Fruit fly (Drosophila melanogaster) Kc167 (cell line): Measurements from ENCODE around the gene dimm.
A peak's percentile ranks its signal among the peaks of the same experiment; 100 is the strongest.

Experiments used
- Myc ChIP-seq: fragments of >200 bp; optimal IDR thresholded peaks from 2 replicates; lab custom pipeline; 2017; ENCODE audit warnings: missing external identifiers
- Sin3A ChIP-seq: fragments of >200 bp; optimal IDR thresholded peaks from 2 replicates; lab custom pipeline; 2018; ENCODE audit warnings: missing external identifiers
- h ChIP-seq: fragments of >200 bp; optimal IDR thresholded peaks from 3 replicates; lab custom pipeline; 2018; ENCODE audit warnings: missing external identifiers
- insv ChIP-seq: fragments of >200 bp; optimal IDR thresholded peaks from 3 replicates; lab custom pipeline; 2018; ENCODE audit warnings: missing external identifiers
- psq ChIP-seq: fragments of >200 bp; optimal IDR thresholded peaks from 2 replicates; lab custom pipeline; 2017; ENCODE audit warnings: missing external identifiers
- ttk ChIP-seq: sonication (Bioruptor generic); optimal IDR thresholded peaks from 2 replicates; lab custom pipeline; 2017; ENCODE audit warnings: missing external identifiers

The dimm gene

dm6 chr2L:21331502-21331901 is at the start of gene dimm:
Gene dimm, plus strand, starts transcription at chr2L:21331756.
- TF ChIP-seq Myc (lab: Kevin White, UChicago) (no peak), psq (lab: Kevin White, UChicago) (no peak), ttk (no peak), h (lab: Kevin White, UChicago) (no peak), Sin3A (no peak), insv (lab: Kevin White, UChicago) (no peak)

DNA sequence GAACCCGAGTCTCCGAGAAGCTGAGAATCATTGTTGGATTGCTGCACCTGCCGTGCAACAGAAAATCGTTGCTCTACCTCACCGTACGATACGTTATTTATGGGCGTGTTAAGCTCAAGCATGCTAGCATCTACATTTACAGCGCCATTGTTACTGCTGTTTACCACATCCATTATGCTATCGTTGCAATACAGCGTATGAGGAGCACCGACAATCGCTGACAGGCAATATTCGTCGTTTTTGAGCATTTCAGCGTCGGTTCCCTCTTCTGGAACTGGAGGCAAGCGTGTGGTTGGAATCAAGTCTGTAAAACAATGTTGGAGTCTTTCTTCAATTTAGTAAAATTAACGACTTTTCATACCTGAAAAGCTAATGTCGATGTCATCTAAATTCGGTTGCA is 42.5 kb upstream of the dimm start:
- TF ChIP-seq Sin3A (no peak), insv (lab: Kevin White, UChicago) (no peak), psq (lab: Kevin White, UChicago) (no peak), h (lab: Kevin White, UChicago) (no peak), ttk (no peak), Myc (lab: Kevin White, UChicago) (no peak)

DNA sequence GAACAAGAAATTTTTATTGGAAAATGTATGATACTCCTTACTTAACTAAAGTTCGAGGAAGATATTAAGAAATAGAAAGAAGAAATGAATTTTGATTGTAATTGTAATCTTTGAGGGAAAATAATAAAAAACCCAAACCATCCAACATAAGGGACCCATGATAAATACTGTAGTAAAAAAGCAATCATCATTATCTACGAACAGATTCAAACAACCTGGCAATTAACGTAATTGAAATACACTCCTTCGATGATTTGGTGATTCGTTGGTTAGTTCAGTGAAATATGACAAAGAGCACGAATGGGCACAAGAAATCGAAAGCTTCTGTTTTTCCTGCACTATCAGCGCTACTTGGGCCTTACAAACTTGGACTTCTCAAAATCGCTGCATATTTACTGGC is 41.1 kb upstream of the dimm start, which contains the start of gene Gr39a:
Gene Gr39a, plus strand, starts transcription at position 301 of the 400 bp plus-strand sequence.
- no peak for TF ChIP-seq insv (lab: Kevin White, UChicago)
- TF ChIP-seq psq (lab: Kevin White, UChicago): no peak
- TF ChIP-seq h (lab: Kevin White, UChicago): no peak
- TF ChIP-seq Sin3A: no peak
- TF ChIP-seq ttk: no peak
- TF ChIP-seq Myc (lab: Kevin White, UChicago): no peak

dm6 chr2L:21299564-21299963 is 32.0 kb upstream of the dimm start:
- TF ChIP-seq Myc (lab: Kevin White, UChicago) (no peak), ttk (no peak), h (lab: Kevin White, UChicago) (no peak), Sin3A (no peak), insv (lab: Kevin White, UChicago) (no peak), psq (lab: Kevin White, UChicago) (no peak)

DNA sequence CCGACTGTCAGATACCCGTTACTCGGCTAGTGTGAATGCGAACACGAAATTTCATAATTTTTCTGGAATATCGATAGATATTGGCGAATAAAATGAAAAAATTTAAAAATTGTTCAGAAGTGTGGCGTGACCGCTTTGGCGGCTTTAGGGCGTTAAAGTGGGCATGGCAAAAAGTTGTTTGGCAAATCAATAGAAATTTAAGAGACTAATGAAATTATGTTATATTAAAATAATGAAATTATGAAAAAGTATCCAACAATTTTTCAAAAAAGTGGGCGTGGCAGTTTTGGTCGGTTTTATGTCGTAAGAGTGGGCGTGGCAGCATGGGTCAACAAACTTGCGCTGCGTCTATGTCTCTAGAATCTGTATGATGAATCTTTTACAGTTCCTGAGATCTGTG is 29.5 kb upstream of the dimm start:
- TF ChIP-seq ttk: no peak
- TF ChIP-seq insv (lab: Kevin White, UChicago): no peak
- TF ChIP-seq Sin3A: no peak
- TF ChIP-seq psq (lab: Kevin White, UChicago): no peak
- no peak for TF ChIP-seq Myc (lab: Kevin White, UChicago)
- no peak for TF ChIP-seq h (lab: Kevin White, UChicago)

DNA sequence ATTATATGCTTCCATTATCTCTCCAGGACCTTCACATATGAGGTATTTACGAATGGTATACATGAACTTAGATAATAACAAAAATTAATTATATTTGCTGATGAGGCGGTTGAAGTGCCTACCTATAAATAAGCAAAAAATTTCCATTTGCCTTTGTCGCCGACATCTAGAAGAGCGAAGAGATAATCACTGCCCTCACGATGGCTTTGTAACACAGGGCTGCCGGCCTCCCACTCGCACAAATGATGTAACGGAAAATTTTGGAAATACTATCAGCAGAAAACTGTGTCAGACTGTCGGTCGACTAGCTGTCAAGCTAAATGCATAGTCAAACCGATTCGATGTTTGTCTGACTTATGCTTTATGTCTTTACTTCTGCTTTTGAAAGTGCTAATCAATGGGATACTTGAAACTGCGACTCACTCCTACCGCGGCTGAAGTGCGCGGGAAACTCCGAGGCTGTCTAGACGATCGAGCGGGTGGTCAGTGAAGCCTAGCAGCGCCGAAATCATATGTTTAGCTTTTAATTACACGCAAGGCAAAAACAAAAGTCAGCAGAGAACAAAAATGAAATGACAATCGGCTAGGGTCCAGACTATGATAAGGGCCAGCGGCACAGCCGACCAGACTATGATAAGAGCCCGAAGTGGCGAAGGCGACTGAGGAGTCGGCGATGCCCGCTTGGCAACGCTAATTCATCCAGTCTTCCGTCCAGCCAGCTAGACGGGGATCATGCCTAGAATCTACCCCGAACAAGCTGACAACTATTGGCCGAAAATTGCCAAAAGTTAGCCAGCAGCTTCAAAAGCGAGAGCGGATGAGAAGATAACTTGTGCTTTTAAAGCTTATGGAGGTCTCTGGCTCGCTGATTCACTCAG is 27.7 kb upstream of the dimm start:
- TF ChIP-seq ttk (no peak), insv (lab: Kevin White, UChicago) (no peak), h (lab: Kevin White, UChicago) (no peak), psq (lab: Kevin White, UChicago) (no peak), Sin3A (no peak), Myc (lab: Kevin White, UChicago) (no peak)

- TF ChIP-seq psq (lab: Kevin White, UChicago): no peak
- no peak for TF ChIP-seq ttk
- no peak for TF ChIP-seq insv (lab: Kevin White, UChicago)
- TF ChIP-seq h (lab: Kevin White, UChicago): no peak
- TF ChIP-seq Sin3A: no peak
- TF ChIP-seq Myc (lab: Kevin White, UChicago): no peak
Observed at dm6 chr2L:21304533-21304850, 27.1 kb upstream of the dimm start.

- no peak for TF ChIP-seq psq (lab: Kevin White, UChicago)
- TF ChIP-seq h (lab: Kevin White, UChicago): no peak
- no peak for TF ChIP-seq Sin3A
- no peak for TF ChIP-seq insv (lab: Kevin White, UChicago)
- TF ChIP-seq Myc (lab: Kevin White, UChicago): no peak
- TF ChIP-seq ttk: no peak
Observed at dm6 chr2L:21307795-21308426, 23.6 kb upstream of the dimm start.

DNA sequence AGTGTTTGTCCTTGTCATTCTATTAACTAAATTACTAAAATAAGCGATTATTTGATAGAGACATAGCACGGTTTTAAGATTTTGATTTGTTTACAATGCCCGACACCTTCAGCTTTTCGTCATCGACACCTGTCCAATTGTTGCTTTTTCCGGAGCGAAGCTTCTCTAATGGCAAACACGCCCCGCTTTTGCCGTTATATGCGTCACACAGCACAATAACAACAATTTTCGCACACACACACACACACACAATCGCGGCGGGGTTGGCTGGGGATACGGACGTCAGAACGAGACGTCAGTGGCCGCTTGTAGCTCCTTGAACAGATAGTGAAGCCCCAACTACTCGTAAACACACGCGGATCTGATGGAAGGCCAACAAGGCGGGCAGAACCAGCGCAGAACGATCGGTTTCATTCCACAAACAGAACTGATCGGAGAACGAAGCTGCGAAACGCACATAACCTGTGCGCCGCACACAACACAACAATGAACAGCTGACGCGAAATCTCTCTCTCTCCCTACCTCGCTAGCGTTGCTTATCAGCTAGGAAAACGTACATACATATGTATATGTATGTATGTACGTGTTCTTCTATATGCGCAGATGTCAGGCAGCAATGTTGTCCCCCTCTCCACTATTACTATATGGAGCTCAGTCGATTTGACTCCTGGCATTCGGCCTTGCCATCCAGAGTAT is 22.4 kb upstream of the dimm start:
- no peak for TF ChIP-seq psq (lab: Kevin White, UChicago)
- TF ChIP-seq insv (lab: Kevin White, UChicago): peak; percentile 47
- TF ChIP-seq h (lab: Kevin White, UChicago): peak; percentile 42
- no peak for TF ChIP-seq Myc (lab: Kevin White, UChicago)
- TF ChIP-seq Sin3A: no peak
- no peak for TF ChIP-seq ttk

DNA sequence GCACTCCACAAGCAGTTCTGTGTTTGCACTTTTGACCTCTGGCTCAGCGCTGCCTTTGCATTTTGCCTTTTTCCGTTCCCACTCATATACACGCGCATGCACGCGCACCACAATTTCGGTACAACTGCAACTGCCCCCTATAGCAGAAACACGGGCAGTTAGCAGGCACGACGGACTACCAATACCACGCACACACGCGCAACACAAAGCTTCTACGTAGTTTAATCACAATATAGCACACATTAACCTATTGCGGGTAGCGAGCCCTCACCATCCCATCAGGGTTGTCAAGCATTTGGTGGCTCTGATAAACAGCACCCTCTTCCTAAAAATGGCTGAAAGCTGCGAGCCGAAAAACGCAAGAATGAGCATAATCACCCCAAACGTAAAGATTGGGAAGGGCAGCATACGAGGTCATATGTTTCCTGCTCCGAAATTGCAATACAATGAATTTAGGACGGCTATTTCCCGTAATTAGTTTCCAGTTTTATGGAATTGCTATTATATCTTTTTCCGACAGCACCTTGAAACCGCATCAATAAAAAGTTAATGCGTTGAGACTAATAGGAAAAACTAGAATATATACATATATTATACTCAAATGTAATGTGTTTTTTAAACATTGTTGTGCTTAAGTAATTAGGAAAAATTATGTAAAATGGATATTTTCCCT is 21.7 kb upstream of the dimm start, which contains the start of gene Mondo:
Gene Mondo, minus strand, starts transcription at position 297 of the 673 bp plus-strand sequence.
- TF ChIP-seq Sin3A (no peak), psq (lab: Kevin White, UChicago) (no peak), Myc (lab: Kevin White, UChicago) (no peak), ttk (no peak), h (lab: Kevin White, UChicago) (no peak), insv (lab: Kevin White, UChicago) (no peak)
